Fruit fly (Drosophila melanogaster) whole organism, wandering third instar larva: ENCODE measurements around the gene CG42659.

Experiments
- Abd-B ChIP-seq: fragments of >200 bp; optimal IDR thresholded peaks from 2 replicates; lab custom pipeline; 2017; ENCODE audit warnings: missing biosample characterization, missing genetic modification characterization
- CG32264 ChIP-seq: fragments of 200-800 bp; sonication (Bioruptor generic); optimal IDR thresholded peaks from 2 replicates; lab custom pipeline; 2016; ENCODE audit warnings: missing biosample characterization, missing genetic modification characterization
- CrebA ChIP-seq: fragments of 200-800 bp; sonication (Bioruptor generic); optimal IDR thresholded peaks from 2 replicates; lab custom pipeline; 2016; ENCODE audit warnings: missing biosample characterization, mild to moderate bottlenecking, missing genetic modification characterization, borderline replicate concordance
- Dif ChIP-seq: fragments of 200-275, 200-300 bp; sonication (Bioruptor generic); optimal IDR thresholded peaks from 2 replicates; lab custom pipeline; 2018; ENCODE audit warnings: missing biosample characterization, missing genetic modification characterization; ENCODE audit not compliant: partially characterized antibody
- GATAd ChIP-seq: sonication (Bioruptor generic); optimal IDR thresholded peaks from 2 replicates; lab custom pipeline; 2016; ENCODE audit warnings: missing biosample characterization, missing genetic modification characterization
- HLH106 ChIP-seq: fragments of 200-800 bp; optimal IDR thresholded peaks from 3 replicates; lab custom pipeline; 2019; ENCODE audit warnings: missing biosample characterization, mild to moderate bottlenecking, missing genetic modification characterization, moderate library complexity
- Hnf4 ChIP-seq: fragments of 200-800 bp; sonication (Bioruptor generic); optimal IDR thresholded peaks from 2 replicates; lab custom pipeline; 2016; ENCODE audit warnings: missing biosample characterization, mild to moderate bottlenecking, missing genetic modification characterization
- Hr78 ChIP-seq: fragments of >200 bp; optimal IDR thresholded peaks from 2 replicates; lab custom pipeline; 2017; ENCODE audit warnings: missing biosample characterization, missing genetic modification characterization
- Jra ChIP-seq: sonication (Bioruptor generic); optimal IDR thresholded peaks from 2 replicates; lab custom pipeline; 2016; ENCODE audit warnings: missing biosample characterization, missing genetic modification characterization
- Mio ChIP-seq: sonication (Bioruptor generic); optimal IDR thresholded peaks from 2 replicates; lab custom pipeline; 2016; ENCODE audit warnings: missing biosample characterization, missing genetic modification characterization
- Myc ChIP-seq: fragments of >200 bp; optimal IDR thresholded peaks from 2 replicates; lab custom pipeline; 2017
- OdsH ChIP-seq: fragments of 200-800 bp; sonication (Bioruptor generic); optimal IDR thresholded peaks from 2 replicates; lab custom pipeline; 2016; ENCODE audit warnings: missing biosample characterization, mild to moderate bottlenecking, missing genetic modification characterization
- Rel ChIP-seq, 2 experiments: fragments of 200-800 bp; sonication (Bioruptor generic) in 1 of 2; optimal IDR thresholded peaks; 2 replicates in 1 of 2; 3 replicates in 1 of 2; lab custom pipeline; 2016 to 2019; ENCODE audit warnings: mild to moderate bottlenecking in 2 of 2, missing biosample characterization in 2 of 2, missing genetic modification characterization in 2 of 2, moderate library complexity in 1 of 2
- Sp1 ChIP-seq: fragments of 200-800 bp; sonication (Bioruptor generic); optimal IDR thresholded peaks from 3 replicates; lab custom pipeline; 2019; ENCODE audit warnings: missing biosample characterization, mild to moderate bottlenecking, missing genetic modification characterization, moderate library complexity
- Vsx2 ChIP-seq: fragments of 200-300, 225-300 bp; sonication (Bioruptor generic); optimal IDR thresholded peaks from 2 replicates; lab custom pipeline; 2018; ENCODE audit warnings: missing biosample characterization, missing genetic modification characterization; ENCODE audit not compliant: partially characterized antibody
- br ChIP-seq: fragments of 200-800 bp; sonication (Bioruptor generic); optimal IDR thresholded peaks from 2 replicates; lab custom pipeline; 2016; ENCODE audit warnings: missing biosample characterization, missing genetic modification characterization
- brk ChIP-seq: fragments of 200-800 bp; sonication (Bioruptor generic); optimal IDR thresholded peaks from 2 replicates; lab custom pipeline; 2016; ENCODE audit warnings: missing biosample characterization, mild to moderate bottlenecking, missing genetic modification characterization
- dl ChIP-seq, 2 experiments: fragments of 175-275, 200-275 bp in 1 of 2; fragments of 200-275 bp in 1 of 2; sonication (Bioruptor generic); optimal IDR thresholded peaks; lab custom pipeline; 2018; ENCODE audit warnings: mild to moderate bottlenecking in 2 of 2, missing biosample characterization in 2 of 2, missing genetic modification characterization in 2 of 2, moderate library complexity in 2 of 2; ENCODE audit not compliant: partially characterized antibody in 2 of 2, insufficient read depth in 1 of 2
- dmrt93B ChIP-seq: fragments of 200-800 bp; sonication (Bioruptor generic); optimal IDR thresholded peaks from 2 replicates; lab custom pipeline; 2018; ENCODE audit warnings: missing biosample characterization, mild to moderate bottlenecking, missing genetic modification characterization
- dsf ChIP-seq: sonication (Bioruptor generic); optimal IDR thresholded peaks from 2 replicates; lab custom pipeline; 2016; ENCODE audit warnings: missing biosample characterization, missing genetic modification characterization, borderline replicate concordance
- ey ChIP-seq: fragments of 200-800 bp; sonication (Bioruptor generic); optimal IDR thresholded peaks from 2 replicates; lab custom pipeline; 2016; ENCODE audit warnings: missing biosample characterization, missing genetic modification characterization
- foxo ChIP-seq, 2 experiments: fragments of 200-800 bp; sonication (Bioruptor generic); optimal IDR thresholded peaks; 2 replicates in 1 of 2; 3 replicates in 1 of 2; lab custom pipeline; 2016 to 2017; ENCODE audit warnings: missing biosample characterization in 2 of 2, missing genetic modification characterization in 2 of 2
- fru ChIP-seq: fragments of 200-800 bp; sonication (Bioruptor generic); optimal IDR thresholded peaks from 3 replicates; lab custom pipeline; 2016; ENCODE audit warnings: missing biosample characterization, mild to moderate bottlenecking, missing genetic modification characterization
- h ChIP-seq: fragments of 200-800 bp; sonication (Bioruptor generic); optimal IDR thresholded peaks from 3 replicates; lab custom pipeline; 2016; ENCODE audit warnings: missing biosample characterization, mild to moderate bottlenecking, missing genetic modification characterization
- jim ChIP-seq: fragments of 175-275, 200-325 bp; sonication (Bioruptor generic); optimal IDR thresholded peaks from 2 replicates; lab custom pipeline; 2016; ENCODE audit warnings: missing biosample characterization, mild to moderate bottlenecking, missing genetic modification characterization
- pan ChIP-seq: fragments of >200 bp; optimal IDR thresholded peaks from 2 replicates; lab custom pipeline; 2017
- psq ChIP-seq: fragments of 200-800 bp; sonication (Bioruptor generic); optimal IDR thresholded peaks from 3 replicates; lab custom pipeline; 2017; ENCODE audit warnings: missing biosample characterization, mild to moderate bottlenecking, missing genetic modification characterization, moderate library complexity
- rgr ChIP-seq: fragments of 200-800 bp; sonication (Bioruptor generic); optimal IDR thresholded peaks from 3 replicates; lab custom pipeline; 2016; ENCODE audit warnings: missing biosample characterization, mild to moderate bottlenecking, missing genetic modification characterization
- sage ChIP-seq: fragments of 200-800 bp; sonication (Bioruptor generic); optimal IDR thresholded peaks from 2 replicates; lab custom pipeline; 2016; ENCODE audit warnings: missing biosample characterization, mild to moderate bottlenecking, missing genetic modification characterization
- usp ChIP-seq: fragments of >200 bp; optimal IDR thresholded peaks from 2 replicates; lab custom pipeline; 2017; ENCODE audit warnings: missing biosample characterization, missing genetic modification characterization
- woc ChIP-seq: sonication (Bioruptor generic); optimal IDR thresholded peaks from 2 replicates; lab custom pipeline; 2016; ENCODE audit warnings: missing biosample characterization, mild to moderate bottlenecking, missing genetic modification characterization

Gene CG42659

dm6 chr2L:18007635-18008034 lies 475 bp downstream of the CG42659 start, which contains the start of the genes CG42634 and CG42635:
Gene CG42634, plus strand, starts transcription at chr2L:18007935.
Gene CG42635, plus strand, starts transcription at chr2L:18007935.
- no peak for TF ChIP-seq Dif (GFP tag; lab: Kevin White, UChicago)

DNA sequence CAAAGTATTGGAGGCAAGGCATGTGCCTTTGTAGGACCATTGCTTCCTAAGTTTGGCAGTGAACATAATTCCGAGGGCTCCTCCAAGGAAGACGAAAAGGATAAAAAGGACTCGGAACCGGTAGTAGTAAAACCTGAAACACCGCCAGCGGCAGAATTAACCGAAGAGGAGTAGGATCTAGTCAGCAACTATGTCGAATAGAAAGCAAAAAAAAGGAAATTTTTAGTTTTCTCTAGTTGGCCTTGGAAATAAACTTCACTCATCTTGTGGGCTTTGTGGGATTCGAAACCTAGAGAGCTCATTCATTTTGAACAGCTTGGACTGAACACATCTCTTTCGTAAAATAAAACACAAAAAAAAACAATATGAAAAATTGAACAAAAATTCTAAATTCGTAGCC lies 1.5 kb downstream of the CG42659 start, which contains the start of gene CG31740:
Gene CG31740, plus strand, starts transcription at position 301 of the 400 bp plus-strand sequence.
- no peak for TF ChIP-seq Myc (lab: Kevin White, UChicago)
- no peak for TF ChIP-seq Abd-B
- TF ChIP-seq dl (GFP tag; optimal IDR thresholded peaks at IDR 0.05; lab: Kevin White, UChicago; ENCODE audit: insufficient read depth in 1 of 2, partially characterized antibody in 2 of 2): no peak
- TF ChIP-seq h: no peak
- TF ChIP-seq foxo (GFP tag; optimal IDR thresholded peaks at IDR 0.05; lab: Kevin White, UChicago): no peak
- TF ChIP-seq HLH106 (tag; lab: Kevin White, UChicago): no peak

- TF ChIP-seq dmrt93B (no peak), usp (GFP tag; lab: Kevin White, UChicago) (no peak), GATAd (GFP tag; lab: Kevin White, UChicago) (no peak), dsf (no peak), Rel (GFP tag; optimal IDR thresholded peaks at IDR 0.05; lab: Kevin White, UChicago) (no peak), Rel (tag; optimal IDR thresholded peaks at IDR 0.05; lab: Kevin White, UChicago) (no peak), OdsH (GFP tag; lab: Kevin White, UChicago) (no peak), jim (GFP tag; lab: Kevin White, UChicago) (no peak), Hnf4 (GFP tag; lab: Kevin White, UChicago) (no peak), h (no peak), pan (no peak), CrebA (GFP tag; lab: Kevin White, UChicago) (no peak), Jra (GFP tag; lab: Kevin White, UChicago) (no peak), psq (GFP tag; lab: Kevin White, UChicago) (no peak)
Measured at dm6 chr2L:18009672-18010071, 2.5 kb downstream of the CG42659 start.

- TF ChIP-seq dmrt93B (no peak), rgr (GFP tag; lab: Kevin White, UChicago) (no peak), jim (GFP tag; lab: Kevin White, UChicago) (no peak), brk (no peak), OdsH (GFP tag; lab: Kevin White, UChicago) (no peak), dl (GFP tag; optimal IDR thresholded peaks at IDR 0.05; lab: Kevin White, UChicago; ENCODE audit: insufficient read depth in 1 of 2, partially characterized antibody in 2 of 2) (no peak), br (GFP tag; lab: Kevin White, UChicago) (no peak), fru (GFP tag; lab: Kevin White, UChicago) (no peak), sage (no peak), ey (GFP tag; lab: Kevin White, UChicago) (no peak), Vsx2 (GFP tag; lab: Kevin White, UChicago) (no peak), Rel (GFP tag; optimal IDR thresholded peaks at IDR 0.05; lab: Kevin White, UChicago) (no peak), Rel (tag; optimal IDR thresholded peaks at IDR 0.05; lab: Kevin White, UChicago) (no peak), foxo (GFP tag; optimal IDR thresholded peaks at IDR 0.05; lab: Kevin White, UChicago) (no peak), h (no peak), dsf (no peak), woc (GFP tag; lab: Kevin White, UChicago) (no peak), pan (no peak)
Measured at dm6 chr2L:18011375-18011774, 4.2 kb downstream of the CG42659 start, which contains the start of gene elfless. Gene elfless, minus strand, starts transcription at chr2L:18011475.

- TF ChIP-seq fru (GFP tag; lab: Kevin White, UChicago): no peak
- no peak for TF ChIP-seq usp (GFP tag; lab: Kevin White, UChicago)
- TF ChIP-seq HLH106 (tag; lab: Kevin White, UChicago): no peak
- no peak for TF ChIP-seq Hr78
- TF ChIP-seq CG32264 (GFP tag; lab: Kevin White, UChicago): no peak
- no peak for TF ChIP-seq Abd-B
- no peak for TF ChIP-seq Dif (GFP tag; lab: Kevin White, UChicago)
- no peak for TF ChIP-seq Myc (lab: Kevin White, UChicago)
- TF ChIP-seq pan: no peak
- TF ChIP-seq dsf: no peak
- no peak for TF ChIP-seq h
- no peak for TF ChIP-seq Sp1 (GFP tag; lab: Kevin White, UChicago)
- TF ChIP-seq psq (GFP tag; lab: Kevin White, UChicago): no peak
- no peak for TF ChIP-seq foxo (GFP tag; optimal IDR thresholded peaks at IDR 0.05; lab: Kevin White, UChicago)
- TF ChIP-seq Mio (GFP tag; lab: Kevin White, UChicago): no peak
Measured at dm6 chr2L:18012168-18012567, 5.0 kb downstream of the CG42659 start, which contains the start of gene rdo. Gene rdo, plus strand, starts transcription at chr2L:18012380.
